Fruit fly (Drosophila melanogaster): ENCODE results near the gene Clic.

The Clic gene

dm6 chrX:13783958-13784907, 37.9 kb downstream of the Clic start (continued):
- TF ChIP-seq Sry-δ (GFP tag; optimal IDR thresholded peaks at IDR 0.05) (no peak), Ada2b (GFP tag; IDR thresholded peaks at IDR 0.05) (peak; percentile 29; the same call in 1 of the 2 replicates), ems (GFP tag; optimal IDR thresholded peaks at IDR 0.05) (peak; percentile 44), CG11723 (GFP tag; optimal IDR thresholded peaks at IDR 0.05) (peak; percentile 10), CG11456 (GFP tag; IDR thresholded peaks at IDR 0.05) (no peak), CG10543 (GFP tag; optimal IDR thresholded peaks at IDR 0.05) (no peak), HLH54F (GFP tag; optimal IDR thresholded peaks at IDR 0.05) (peak; percentile 11), CG5245 (GFP tag; optimal IDR thresholded peaks at IDR 0.05) (peak; percentile 13), CG18619 (GFP tag; optimal IDR thresholded peaks at IDR 0.05) (peak; percentile 35), CG8944 (GFP tag; optimal IDR thresholded peaks at IDR 0.05) (peak; percentile 36), twi (tag; optimal IDR thresholded peaks at IDR 0.05) (no peak), crol (GFP tag; IDR thresholded peaks at IDR 0.05) (no peak), Optix (GFP tag; IDR thresholded peaks at IDR 0.05) (no peak), BEAF-32 (GFP tag; optimal IDR thresholded peaks at IDR 0.05) (no peak), CG30431 (GFP tag; optimal IDR thresholded peaks at IDR 0.05) (no peak), CG14710 (tag; optimal IDR thresholded peaks at IDR 0.05) (peak; percentile 37), Gsc (GFP tag; IDR thresholded peaks at IDR 0.05) (no peak), CG17361 (GFP tag; IDR thresholded peaks at IDR 0.05) (peak; percentile 60; the same call in 2 of the 3 replicates), gce (GFP tag; IDR thresholded peaks at IDR 0.05) (no peak), Hey (tag; optimal IDR thresholded peaks at IDR 0.05) (no peak), so (GFP tag; IDR thresholded peaks at IDR 0.05) (peak; percentile 38; the same call in 1 of the 3 replicates), tio (GFP tag; optimal IDR thresholded peaks at IDR 0.05) (peak; percentile 54), sima (GFP tag; optimal IDR thresholded peaks at IDR 0.05) (no peak), CG31365 (tag; optimal IDR thresholded peaks at IDR 0.05) (no peak), H2.0 (GFP tag; IDR thresholded peaks at IDR 0.05) (0 out of 2 replicates have a peak, but pooled peaks have one; percentile 16), chm (GFP tag; IDR thresholded peaks at IDR 0.05) (no peak), pb (GFP tag; optimal IDR thresholded peaks at IDR 0.05) (peak; percentile 10), vvl (GFP tag; IDR thresholded peaks at IDR 0.05) (peak; percentile 73), pan (optimal IDR thresholded peaks at IDR 0.05) (no peak), pan (GFP tag; optimal IDR thresholded peaks at IDR 0.05 in 1 of 2, IDR thresholded peaks at IDR 0.05 in 1 of 2) (peak in 1 of 2 experiments; percentile 34), Bgb (GFP tag; IDR thresholded peaks at IDR 0.05; ENCODE audit: partially characterized antibody) (no peak), cg (GFP tag; optimal IDR thresholded peaks at IDR 0.05) (peak; percentile 63), Meics (GFP tag; optimal IDR thresholded peaks at IDR 0.05) (peak; percentile 33), CG5180 (GFP tag; optimal IDR thresholded peaks at IDR 0.05) (peak; percentile 44), en (GFP tag; optimal IDR thresholded peaks at IDR 0.05) (no peak), sna (GFP tag; IDR thresholded peaks at IDR 0.05; ENCODE audit: partially characterized antibody) (no peak), pzg (GFP tag; optimal IDR thresholded peaks at IDR 0.05) (no peak), onecut (GFP tag; IDR thresholded peaks at IDR 0.05) (peak; percentile 94), Blimp-1 (GFP tag; optimal IDR thresholded peaks at IDR 0.05) (peak; percentile 60), schlank (tag; optimal IDR thresholded peaks at IDR 0.05) (no peak), tx (GFP tag; optimal IDR thresholded peaks at IDR 0.05) (no peak), Antp (GFP tag; optimal IDR thresholded peaks at IDR 0.05) (peak; percentile 11), ap (GFP tag; IDR thresholded peaks at IDR 0.05) (no peak), ewg (GFP tag; optimal IDR thresholded peaks at IDR 0.05) (peak; percentile 41), row (GFP tag; IDR thresholded peaks at IDR 0.05) (peak; percentile 50), sqz (GFP tag; optimal IDR thresholded peaks at IDR 0.05) (no peak), CG17359 (tag; optimal IDR thresholded peaks at IDR 0.05) (peak; percentile 78), ci (GFP tag; IDR thresholded peaks at IDR 0.05) (peak; percentile 36; the same call in 1 of the 3 replicates), chif (GFP tag; optimal IDR thresholded peaks at IDR 0.05) (peak; percentile 46 to 50)
